Worm (Caenorhabditis elegans): Measurements from ENCODE around the gene mtq-2.

DNA sequence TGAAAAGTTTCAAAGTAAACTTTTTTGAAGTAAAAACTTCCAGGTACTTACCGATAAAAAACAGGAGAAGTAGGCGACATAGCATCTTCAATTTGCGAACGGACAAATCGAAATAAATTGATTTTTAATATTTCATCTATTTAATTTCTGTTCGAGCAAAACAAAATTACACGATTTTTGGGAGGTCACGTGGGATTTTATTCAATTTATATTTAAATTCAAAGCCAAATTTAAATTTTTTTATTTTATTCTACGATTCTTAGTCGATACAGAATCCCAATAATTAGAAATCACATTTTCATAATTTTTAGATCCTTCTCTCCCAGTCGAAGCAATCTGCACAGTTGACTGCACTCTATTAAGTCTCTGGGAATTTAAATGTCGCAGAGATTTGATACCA is 19.2 kb downstream of the mtq-2 start, which contains the start of gene C33C12.12:
- TF ChIP-seq tab-1 (GFP tag; IDR thresholded peaks at IDR 0.05): no peak
- no peak for TF ChIP-seq klf-2 (GFP tag; conservative IDR thresholded peaks at IDR 0.05)
- no peak for TF ChIP-seq ztf-29 (GFP tag; IDR thresholded peaks at IDR 0.05)
- no peak for TF ChIP-seq med-1 (GFP tag; optimal IDR thresholded peaks at IDR 0.05; ENCODE audit: insufficient read depth)
- TF ChIP-seq flt-1 (GFP tag; IDR thresholded peaks at IDR 0.05): no peak
- TF ChIP-seq ref-1 (GFP tag; conservative IDR thresholded peaks at IDR 0.05): no peak
- no peak for TF ChIP-seq cog-1 (tag; optimal IDR thresholded peaks at IDR 0.05)

All from whole organism, midembryonic.